Worm (Caenorhabditis elegans) whole organism, young adult: Measurements from ENCODE around the gene mam-6.
A peak's percentile ranks its signal among the peaks of the same experiment; 100 is the strongest.

Experiments
- B0019.2 ChIP-seq: fragments of 200-800 bp; sonication (Bioruptor generic); conservative IDR thresholded peaks from 2 replicates; pipeline ENCODE4 v1.3.6; 2022; ENCODE audit warnings: missing genetic modification reagents, missing genetic modification characterization, missing compliant biosample characterization
- C06A6.2 ChIP-seq: fragments of 200-800 bp; sonication (Bioruptor generic); conservative IDR thresholded peaks from 2 replicates; pipeline ENCODE4 v1.3.6; 2022; ENCODE audit warnings: missing genetic modification characterization, missing compliant biosample characterization
- C17E4.6 ChIP-seq: fragments of 200-800 bp; sonication (Bioruptor generic); IDR thresholded peaks from 2 replicates; pipeline ENCODE4 v1.3.6; 2022; ENCODE audit warnings: missing genetic modification reagents, missing genetic modification characterization, missing compliant biosample characterization
- F37B4.10 ChIP-seq: fragments of 200-800 bp; sonication (Bioruptor generic); IDR thresholded peaks from 2 replicates; pipeline ENCODE4 v1.3.6; 2022; ENCODE audit warnings: missing genetic modification characterization, missing compliant biosample characterization
- F39B2.1 ChIP-seq: fragments of 200-800 bp; sonication (Bioruptor generic); IDR thresholded peaks from 2 replicates; pipeline ENCODE4 v1.3.6; 2022; ENCODE audit warnings: missing genetic modification reagents, missing genetic modification characterization, missing compliant biosample characterization
- K11D2.4 ChIP-seq: fragments of 200-800 bp; sonication (Bioruptor generic); IDR thresholded peaks from 2 replicates; pipeline ENCODE4 v1.3.6; 2022; ENCODE audit warnings: missing genetic modification reagents, missing genetic modification characterization, missing compliant biosample characterization
- K12H6.12 ChIP-seq: fragments of 200-800 bp; sonication (Bioruptor generic); optimal IDR thresholded peaks from 2 replicates; lab custom pipeline; 2018; ENCODE audit warnings: mild to moderate bottlenecking, missing genetic modification characterization, missing compliant biosample characterization
- Y53F4B.3 ChIP-seq: fragments of 200-800 bp; sonication (Bioruptor generic); IDR thresholded peaks from 2 replicates; pipeline ENCODE4 v1.3.6; 2022; ENCODE audit warnings: missing genetic modification reagents, missing genetic modification characterization, missing compliant biosample characterization
- Y79H2A.3 ChIP-seq: fragments of 200-800 bp; sonication (Bioruptor generic); conservative IDR thresholded peaks from 2 replicates; pipeline ENCODE4 v1.3.6; 2022; ENCODE audit warnings: missing genetic modification reagents, missing genetic modification characterization, missing compliant biosample characterization
- ZK185.1 ChIP-seq: sonication (generic microtip); optimal IDR thresholded peaks from 2 replicates; lab custom pipeline; 2016; ENCODE audit warnings: mild to moderate bottlenecking, missing genetic modification characterization, missing compliant biosample characterization; ENCODE audit not compliant: poor library complexity, severe bottlenecking
- akir-1 ChIP-seq: fragments of 200-800 bp; sonication (Bioruptor generic); optimal IDR thresholded peaks from 2 replicates; lab custom pipeline; 2018; ENCODE audit warnings: mild to moderate bottlenecking, missing genetic modification characterization, moderate library complexity, missing compliant biosample characterization
- atf-7 ChIP-seq: sonication (generic microtip); optimal IDR thresholded peaks from 2 replicates; lab custom pipeline; 2017; ENCODE audit warnings: mild to moderate bottlenecking, missing genetic modification characterization, missing compliant biosample characterization
- attf-6 ChIP-seq: fragments of 200-800 bp; sonication (Bioruptor generic); IDR thresholded peaks from 2 replicates; pipeline ENCODE4 v1.3.6; 2022; ENCODE audit warnings: missing genetic modification reagents, missing genetic modification characterization, missing compliant biosample characterization
- bed-2 ChIP-seq: fragments of 200-800 bp; sonication (Bioruptor generic); IDR thresholded peaks from 2 replicates; pipeline ENCODE4 v1.3.6; 2022; ENCODE audit warnings: missing genetic modification reagents, missing genetic modification characterization, missing compliant biosample characterization
- cebp-1 ChIP-seq, 2 experiments: fragments of 200-800 bp in 1 of 2; sonication (Bioruptor generic) in 1 of 2; sonication (generic microtip) in 1 of 2; IDR thresholded peaks in 1 of 2; optimal IDR thresholded peaks in 1 of 2; 2 replicates each; pipeline versions ENCODE4 v1.3.6 to Lab custom; 2017 to 2022; ENCODE audit warnings: missing compliant biosample characterization in 2 of 2, missing genetic modification characterization in 2 of 2, mild to moderate bottlenecking in 1 of 2, missing genetic modification reagents in 1 of 2, moderate library complexity in 1 of 2
- ceh-27 ChIP-seq: fragments of 200-800 bp; sonication (Bioruptor generic); optimal IDR thresholded peaks from 2 replicates; lab custom pipeline; 2018; ENCODE audit warnings: mild to moderate bottlenecking, missing genetic modification characterization, moderate library complexity, missing compliant biosample characterization
- ceh-40 ChIP-seq: fragments of 200-800 bp; sonication (Bioruptor generic); IDR thresholded peaks from 2 replicates; pipeline ENCODE4 v1.3.6; 2022; ENCODE audit warnings: missing genetic modification characterization, missing compliant biosample characterization
- ceh-79 ChIP-seq: sonication (generic microtip); optimal IDR thresholded peaks from 2 replicates; lab custom pipeline; 2017; ENCODE audit warnings: mild to moderate bottlenecking, missing genetic modification characterization, missing compliant biosample characterization
- ceh-91 ChIP-seq: fragments of 200-800 bp; sonication (Bioruptor generic); IDR thresholded peaks from 2 replicates; pipeline ENCODE4 v1.3.6; 2022; ENCODE audit warnings: missing genetic modification reagents, missing genetic modification characterization, missing compliant biosample characterization
- chd-7 ChIP-seq: sonication (generic microtip); optimal IDR thresholded peaks from 2 replicates; lab custom pipeline; 2016; ENCODE audit warnings: mild to moderate bottlenecking, missing genetic modification characterization, moderate library complexity, missing compliant biosample characterization
- die-1 ChIP-seq: sonication (generic microtip); optimal IDR thresholded peaks from 2 replicates; lab custom pipeline; 2016; ENCODE audit warnings: missing genotype, mild to moderate bottlenecking, missing genetic modification characterization, missing compliant biosample characterization
- dpff-1 ChIP-seq: sonication (generic microtip); optimal IDR thresholded peaks from 2 replicates; lab custom pipeline; 2017; ENCODE audit warnings: mild to moderate bottlenecking, missing genetic modification characterization, missing compliant biosample characterization
- ekl-4 ChIP-seq: fragments of 200-800 bp; sonication (Bioruptor generic); IDR thresholded peaks from 2 replicates; pipeline ENCODE4 v1.3.6; 2022; ENCODE audit warnings: missing genetic modification reagents, missing genetic modification characterization, missing compliant biosample characterization
- fkh-3 ChIP-seq: sonication (generic microtip); optimal IDR thresholded peaks from 2 replicates; lab custom pipeline; 2016; ENCODE audit warnings: mild to moderate bottlenecking, missing genetic modification characterization, missing compliant biosample characterization
- gei-17 ChIP-seq: fragments of 200-800 bp; sonication (Bioruptor generic); optimal IDR thresholded peaks from 2 replicates; lab custom pipeline; 2018; ENCODE audit warnings: mild to moderate bottlenecking, missing genetic modification characterization, missing compliant biosample characterization
- hrde-1 ChIP-seq: sonication (generic microtip); optimal IDR thresholded peaks from 2 replicates; lab custom pipeline; 2016; ENCODE audit warnings: missing genetic modification characterization, mild to moderate bottlenecking, missing compliant biosample characterization, moderate library complexity, missing genotype, missing genetic modification reagents, borderline replicate concordance
- lsl-1 ChIP-seq: fragments of 200-800 bp; sonication (Bioruptor generic); optimal IDR thresholded peaks from 2 replicates; lab custom pipeline; 2018; ENCODE audit warnings: mild to moderate bottlenecking, missing genetic modification characterization, moderate library complexity, missing compliant biosample characterization
- madf-3 ChIP-seq: fragments of 200-800 bp; sonication (Bioruptor generic); IDR thresholded peaks from 2 replicates; pipeline ENCODE4 v1.3.6; 2022; ENCODE audit warnings: missing genetic modification reagents, missing genetic modification characterization, missing compliant biosample characterization
- mel-28 ChIP-seq: sonication (generic microtip); optimal IDR thresholded peaks from 2 replicates; lab custom pipeline; 2016; ENCODE audit warnings: borderline replicate concordance, mild to moderate bottlenecking, missing genetic modification characterization, missing compliant biosample characterization
- mxl-1 ChIP-seq: sonication (generic microtip); optimal IDR thresholded peaks from 2 replicates; lab custom pipeline; 2016; ENCODE audit warnings: missing genetic modification characterization, missing compliant biosample characterization
- nfyb-1 ChIP-seq: fragments of 200-800 bp; sonication (Bioruptor generic); IDR thresholded peaks from 2 replicates; pipeline ENCODE4 v1.3.6; 2022; ENCODE audit warnings: missing genetic modification reagents, missing genetic modification characterization, missing compliant biosample characterization
- nhr-120 ChIP-seq: fragments of 200-800 bp; sonication (Bioruptor generic); IDR thresholded peaks from 2 replicates; pipeline ENCODE4 v1.3.6; 2022; ENCODE audit warnings: missing genetic modification characterization, missing compliant biosample characterization
- nhr-27 ChIP-seq: fragments of 200-800 bp; sonication (Bioruptor generic); optimal IDR thresholded peaks from 2 replicates; lab custom pipeline; 2018; ENCODE audit warnings: mild to moderate bottlenecking, missing genetic modification characterization, moderate library complexity, missing compliant biosample characterization
- nhr-80 ChIP-seq: sonication (generic microtip); optimal IDR thresholded peaks from 2 replicates; lab custom pipeline; 2016; ENCODE audit warnings: missing genetic modification characterization, missing compliant biosample characterization
- rcor-1 ChIP-seq: fragments of 200-800 bp; sonication (Bioruptor generic); IDR thresholded peaks from 2 replicates; pipeline ENCODE4 v1.3.6; 2022; ENCODE audit warnings: missing genetic modification reagents, missing genetic modification characterization, missing compliant biosample characterization
- rec-8 ChIP-seq, 2 experiments: sonication (generic microtip); optimal IDR thresholded peaks; 2 replicates each; lab custom pipeline; 2016; ENCODE audit warnings: mild to moderate bottlenecking in 2 of 2, missing genetic modification characterization in 2 of 2, missing genetic modification reagents in 2 of 2, missing genotype in 2 of 2, missing biosample characterization in 1 of 2, missing compliant biosample characterization in 1 of 2, moderate library complexity in 1 of 2
- sdz-38 ChIP-seq: sonication (generic microtip); optimal IDR thresholded peaks from 2 replicates; lab custom pipeline; 2016; ENCODE audit warnings: missing genotype, missing genetic modification characterization, missing compliant biosample characterization
- snpc-1.1 ChIP-seq: sonication (generic microtip); optimal IDR thresholded peaks from 2 replicates; lab custom pipeline; 2017; ENCODE audit warnings: missing genetic modification characterization, mild to moderate bottlenecking, missing compliant biosample characterization, antibody characterized with exemption, moderate library complexity, missing genotype, missing genetic modification reagents; ENCODE audit not compliant: insufficient read depth
- snpc-1.3 ChIP-seq: sonication (generic microtip); optimal IDR thresholded peaks from 2 replicates; lab custom pipeline; 2017; ENCODE audit warnings: missing genetic modification characterization, mild to moderate bottlenecking, missing compliant biosample characterization, antibody characterized with exemption, moderate library complexity, missing genotype, missing genetic modification reagents; ENCODE audit not compliant: insufficient read depth
- snpc-3.4 ChIP-seq: sonication (generic microtip); optimal IDR thresholded peaks from 2 replicates; lab custom pipeline; 2017; ENCODE audit warnings: missing genetic modification characterization, mild to moderate bottlenecking, missing compliant biosample characterization, antibody characterized with exemption, moderate library complexity, missing genotype, missing genetic modification reagents
- tbp1 ChIP-seq: fragments of 200-800 bp; sonication (Bioruptor generic); optimal IDR thresholded peaks from 2 replicates; lab custom pipeline; 2018; ENCODE audit warnings: mild to moderate bottlenecking, missing genetic modification characterization, missing compliant biosample characterization
- tlf-1 ChIP-seq: fragments of 200-800 bp; sonication (Bioruptor generic); optimal IDR thresholded peaks from 2 replicates; lab custom pipeline; 2018; ENCODE audit warnings: mild to moderate bottlenecking, missing genetic modification characterization, missing compliant biosample characterization
- ztf-3 ChIP-seq: fragments of 200-800 bp; sonication (Bioruptor generic); optimal IDR thresholded peaks from 2 replicates; lab custom pipeline; 2018; ENCODE audit warnings: mild to moderate bottlenecking, missing genetic modification characterization, missing compliant biosample characterization

The mam-6 gene

ce11 chrX:15045401-15045800, 23.7 kb downstream of the mam-6 start:
- TF ChIP-seq cebp-1 (GFP tag; IDR thresholded peaks at IDR 0.05; lab: Robert Waterston, UW) = peak; percentile 48; the same call in 1 of the 2 replicates
- peak; percentile 88 for TF ChIP-seq cebp-1 (tag; optimal IDR thresholded peaks at IDR 0.05; lab: Kevin White, UChicago)
- TF ChIP-seq attf-6 (GFP tag; lab: Robert Waterston, UW) = no peak

DNA sequence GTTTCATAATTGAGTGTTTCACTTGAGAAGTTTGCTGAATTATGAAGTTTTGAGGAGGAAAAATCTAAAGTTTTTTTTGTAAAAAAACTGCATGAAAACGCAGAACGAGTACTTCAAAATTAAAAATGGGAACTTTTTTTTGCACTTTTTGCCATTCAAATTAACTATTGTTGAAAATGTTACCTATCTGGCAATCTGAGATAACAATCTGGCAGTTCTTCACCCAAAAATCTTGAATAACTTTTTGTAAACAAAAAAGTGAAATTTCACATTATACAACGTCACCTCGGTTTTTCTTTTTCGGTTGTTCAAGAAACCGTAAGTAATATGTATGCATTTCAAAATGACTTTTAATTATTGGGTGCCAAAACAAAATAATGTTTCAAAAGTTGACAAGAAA, 26.6 kb downstream of the mam-6 start:
- TF ChIP-seq mel-28 (no peak), chd-7 (no peak), ceh-27 (GFP tag; lab: Kevin White, UChicago) (peak; percentile 21), K12H6.12 (tag; lab: Kevin White, UChicago) (no peak)

DNA sequence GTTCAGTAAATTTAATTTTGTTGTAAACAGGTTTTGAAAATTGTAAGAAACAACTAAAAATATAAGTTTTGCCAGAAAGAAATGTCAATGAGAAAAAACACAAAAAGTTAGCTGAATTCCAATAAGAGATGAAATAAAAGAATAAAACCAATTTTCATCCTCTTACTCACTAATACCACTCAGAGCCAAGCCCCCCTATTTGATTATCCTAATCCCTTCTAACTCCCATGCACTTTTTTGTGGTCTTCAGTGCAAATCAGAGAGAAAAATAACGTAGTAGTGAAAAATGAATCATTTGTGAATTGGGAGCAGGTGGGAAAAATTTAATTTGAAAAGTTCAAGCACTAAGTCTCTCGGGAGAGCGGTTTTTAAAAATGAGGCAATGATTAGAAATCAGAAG, 27.8 kb downstream of the mam-6 start:
- TF ChIP-seq die-1 = no peak
- TF ChIP-seq C06A6.2 = no peak
- TF ChIP-seq hrde-1 (tag; lab: Kevin White, UChicago) = no peak
- TF ChIP-seq bed-2 (GFP tag; lab: Robert Waterston, UW) = no peak
- no peak for TF ChIP-seq tbp1 (GFP tag; lab: Kevin White, UChicago)
- TF ChIP-seq ZK185.1 (tag; lab: Kevin White, UChicago) = no peak
- no peak for TF ChIP-seq F37B4.10 (GFP tag; lab: Robert Waterston, UW)
- no peak for TF ChIP-seq C17E4.6 (GFP tag; lab: Robert Waterston, UW)
- no peak for TF ChIP-seq mxl-1 (tag; lab: Kevin White, UChicago)
- no peak for TF ChIP-seq lsl-1
- no peak for TF ChIP-seq snpc-3.4 (tag; lab: Kevin White, UChicago)
- TF ChIP-seq ceh-79 = no peak
- TF ChIP-seq atf-7 (tag; lab: Kevin White, UChicago) = no peak
- no peak for TF ChIP-seq ekl-4
- TF ChIP-seq K11D2.4 (GFP tag; lab: Robert Waterston, UW) = no peak

DNA sequence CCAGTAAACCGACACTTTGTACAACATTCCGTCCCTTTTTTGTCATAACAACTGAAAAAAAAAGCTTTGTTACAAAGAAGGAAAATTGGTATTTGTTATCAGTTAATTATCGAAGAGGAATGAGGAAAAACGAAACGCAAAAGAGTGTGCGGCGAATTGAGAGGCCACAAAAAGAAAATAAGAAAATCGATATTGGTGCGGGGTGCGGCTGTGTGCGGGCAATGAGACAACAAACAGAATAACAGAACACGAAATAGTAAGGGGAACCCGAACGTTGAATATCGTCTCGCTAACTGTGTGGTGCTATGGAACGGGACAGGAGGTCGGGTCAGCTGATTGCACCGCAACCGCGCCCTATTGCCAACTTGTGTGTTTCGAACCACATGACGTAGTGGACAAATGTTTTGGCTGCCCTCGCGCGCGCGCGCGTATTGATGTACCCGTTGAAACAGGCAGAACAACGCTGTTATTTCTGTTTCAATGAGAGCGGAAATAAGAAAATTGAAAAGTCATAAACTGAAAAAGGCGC, 28.5 kb downstream of the mam-6 start, which contains the start of gene C18B12.4:
Gene C18B12.4 (minus strand): TSS at position 51 of the 529 bp plus-strand sequence.
- TF ChIP-seq akir-1 (GFP tag; lab: Kevin White, UChicago) = no peak
- no peak for TF ChIP-seq rec-8 (tag; optimal IDR thresholded peaks at IDR 0.05; lab: Kevin White, UChicago)
- no peak for TF ChIP-seq snpc-1.1
- no peak for TF ChIP-seq dpff-1 (tag; lab: Kevin White, UChicago)
- no peak for TF ChIP-seq ztf-3
- no peak for TF ChIP-seq nhr-27 (tag; lab: Kevin White, UChicago)
- no peak for TF ChIP-seq fkh-3 (tag; lab: Kevin White, UChicago)
- TF ChIP-seq madf-3 (GFP tag; lab: Robert Waterston, UW) = peak; percentile 70; the same call in 1 of the 2 replicates
- TF ChIP-seq die-1 = peak; percentile 27
- no peak for TF ChIP-seq Y53F4B.3 (GFP tag; lab: Robert Waterston, UW)
- TF ChIP-seq lsl-1 = no peak
- TF ChIP-seq ceh-91 = no peak
- TF ChIP-seq sdz-38 (tag; lab: Kevin White, UChicago) = no peak
- peak; percentile 37 for TF ChIP-seq tlf-1 (GFP tag; lab: Kevin White, UChicago)
- no peak for TF ChIP-seq Y79H2A.3
- no peak for TF ChIP-seq B0019.2 (GFP tag; lab: Robert Waterston, UW)
- TF ChIP-seq ceh-40 = no peak
- no peak for TF ChIP-seq F39B2.1 (GFP tag; lab: Robert Waterston, UW)
- TF ChIP-seq nhr-120 (GFP tag; lab: Robert Waterston, UW) = 0 out of 2 replicates have a peak, but pooled peaks have one; percentile 29
- TF ChIP-seq rcor-1 (GFP tag; lab: Robert Waterston, UW) = peak; percentile 75
- peak; percentile 87 for TF ChIP-seq nfyb-1 (GFP tag; lab: Robert Waterston, UW)
- peak; percentile 51 for TF ChIP-seq gei-17
- TF ChIP-seq snpc-1.3 (tag; lab: Kevin White, UChicago) = no peak
- peak; percentile 91 for TF ChIP-seq nhr-80 (tag; lab: Kevin White, UChicago)
